Fruit fly (Drosophila melanogaster) whole organism: ENCODE data around the gene CG7071.

Source experiments
- pan ChIP-seq: fragments of >200 bp; optimal IDR thresholded peaks from 2 replicates; lab custom pipeline; 2017
- psq ChIP-seq: fragments of >200 bp; optimal IDR thresholded peaks from 2 replicates; lab custom pipeline; 2017
- usp ChIP-seq: fragments of >200 bp; optimal IDR thresholded peaks from 2 replicates; lab custom pipeline; 2017; ENCODE audit warnings: missing biosample characterization, missing genetic modification characterization, mixed read lengths

dm6 chr3R:22372535-22372934, 10.1 kb downstream of the CG7071 start, which contains the start of gene CG7069:
- no peak for TF ChIP-seq psq (lab: Kevin White, UChicago)
- TF ChIP-seq usp (GFP tag; lab: Kevin White, UChicago): no peak
- no peak for TF ChIP-seq pan
